Fruit fly (Drosophila melanogaster) whole organism, adult: ENCODE data around the gene Ptp36E.

Experiments used
- CG12768 ChIP-seq: fragments of 200-800 bp; sonication (Bioruptor generic); optimal IDR thresholded peaks from 2 replicates; lab custom pipeline; 2017; ENCODE audit warnings: missing biosample characterization, missing genetic modification characterization, mild to moderate bottlenecking, moderate library complexity, missing genetic modification reagents
- CG14711 ChIP-seq: fragments of 200-800 bp; sonication (Bioruptor generic); optimal IDR thresholded peaks from 2 replicates; lab custom pipeline; 2018; ENCODE audit warnings: missing biosample characterization, mild to moderate bottlenecking, missing genetic modification characterization, moderate library complexity
- CG1620 ChIP-seq: fragments of 200-800 bp; sonication (Bioruptor generic); optimal IDR thresholded peaks from 2 replicates; lab custom pipeline; 2016; ENCODE audit warnings: missing biosample characterization, missing genetic modification characterization
- CG33017 ChIP-seq: fragments of 200-800 bp; sonication (Bioruptor generic); optimal IDR thresholded peaks from 2 replicates; lab custom pipeline; 2018; ENCODE audit warnings: missing biosample characterization, mild to moderate bottlenecking, missing genetic modification characterization, moderate library complexity
- CG5204 ChIP-seq: fragments of 200-800 bp; sonication (Bioruptor generic); optimal IDR thresholded peaks from 2 replicates; lab custom pipeline; 2016; ENCODE audit warnings: missing biosample characterization, missing genetic modification characterization
- CG7045 ChIP-seq: fragments of 200-800 bp; sonication (Bioruptor generic); optimal IDR thresholded peaks from 2 replicates; lab custom pipeline; 2017; ENCODE audit warnings: missing biosample characterization, mild to moderate bottlenecking, missing genetic modification characterization
- Mnt ChIP-seq: fragments of 200-800 bp; sonication (Bioruptor generic); optimal IDR thresholded peaks from 2 replicates; lab custom pipeline; 2016; ENCODE audit warnings: missing biosample characterization, mild to moderate bottlenecking, missing genetic modification characterization
- bab1 ChIP-seq: fragments of 200-800 bp; sonication (Bioruptor generic); optimal IDR thresholded peaks from 3 replicates; lab custom pipeline; 2019; ENCODE audit warnings: missing biosample characterization, mild to moderate bottlenecking, missing genetic modification characterization, moderate library complexity
- cnc ChIP-seq, 2 experiments: fragments of >200 bp; optimal IDR thresholded peaks; 2 replicates each; lab custom pipeline; 2017
- kay ChIP-seq: fragments of 200-800 bp; sonication (Bioruptor generic); peaks from one replicate; lab custom pipeline; 2016; ENCODE audit warnings: missing biosample characterization, missing genetic modification characterization, borderline replicate concordance
- ovo ChIP-seq: fragments of 200-800 bp; sonication (Bioruptor generic); optimal IDR thresholded peaks from 2 replicates; lab custom pipeline; 2016; ENCODE audit warnings: missing biosample characterization, missing genetic modification characterization
- pad ChIP-seq: fragments of 200-800 bp; sonication (Bioruptor generic); optimal IDR thresholded peaks from 3 replicates; lab custom pipeline; 2017; ENCODE audit warnings: missing biosample characterization, missing genetic modification characterization, mild to moderate bottlenecking, moderate library complexity, missing genetic modification reagents
- tj ChIP-seq: fragments of 200-800 bp; sonication (Bioruptor generic); optimal IDR thresholded peaks from 3 replicates; lab custom pipeline; 2017; ENCODE audit warnings: missing biosample characterization, mild to moderate bottlenecking, missing genetic modification characterization, moderate library complexity
- toe ChIP-seq: fragments of 200-800 bp; sonication (Bioruptor generic); optimal IDR thresholded peaks from 2 replicates; lab custom pipeline; 2016; ENCODE audit warnings: missing biosample characterization, missing genetic modification characterization

- TF ChIP-seq CG33017 (tag; lab: Kevin White, UChicago) (peak; percentile 32), pad (GFP tag; lab: Kevin White, UChicago) (peak; percentile 35), bab1 (no peak), cnc (optimal IDR thresholded peaks at IDR 0.05; lab: Kevin White, UChicago) (no peak), CG12768 (GFP tag; lab: Kevin White, UChicago) (peak; percentile 60), kay (peak; percentile 67), CG14711 (tag; lab: Kevin White, UChicago) (peak; percentile 25), CG7045 (GFP tag; lab: Kevin White, UChicago) (peak; percentile 75), tj (GFP tag; lab: Kevin White, UChicago) (peak; percentile 5), CG5204 (GFP tag; lab: Kevin White, UChicago) (peak; percentile 17), ovo (GFP tag; lab: Kevin White, UChicago) (peak; percentile 28), toe (no peak), CG1620 (no peak), Mnt (GFP tag; lab: Kevin White, UChicago) (peak; percentile 15)
Observed at dm6 chr2L:18136427-18136857, 48.4 kb downstream of the Ptp36E start.
